Worm (Caenorhabditis elegans) whole organism, L1 larva: ENCODE measurements around the gene lec-4.

ENCODE experiments used
- C04F5.9 ChIP-seq: sonication (generic microtip); optimal IDR thresholded peaks from 2 replicates; lab custom pipeline; 2016; ENCODE audit warnings: missing genetic modification characterization, missing compliant biosample characterization
- C16A3.4 ChIP-seq: fragments of 150-350 bp; optimal IDR thresholded peaks from 2 replicates; lab custom pipeline; 2014; ENCODE audit warnings: missing biosample characterization, missing genetic modification characterization
- C34B4.2 ChIP-seq: sonication (generic microtip); optimal IDR thresholded peaks from 2 replicates; lab custom pipeline; 2017; ENCODE audit warnings: mild to moderate bottlenecking, missing genetic modification characterization, missing compliant biosample characterization
- Y116A8C.19 ChIP-seq: sonication (generic microtip); optimal IDR thresholded peaks from 2 replicates; lab custom pipeline; 2016; ENCODE audit warnings: missing compliant biosample characterization, missing genetic modification characterization, borderline replicate concordance
- aha-1 ChIP-seq: fragments of 150-350 bp; optimal IDR thresholded peaks from 2 replicates; lab custom pipeline; 2014; ENCODE audit warnings: missing biosample characterization, missing genetic modification characterization
- ama-1 ChIP-seq: fragments of 150-350 bp; optimal IDR thresholded peaks from 2 replicates; lab custom pipeline; 2014
- ceh-63 ChIP-seq: fragments of 200-800 bp; sonication (Bioruptor generic); optimal IDR thresholded peaks from 2 replicates; lab custom pipeline; 2018; ENCODE audit warnings: mild to moderate bottlenecking, missing genetic modification characterization, missing compliant biosample characterization
- ceh-8 ChIP-seq: fragments of 200-800 bp; sonication (Bioruptor generic); optimal IDR thresholded peaks from 2 replicates; lab custom pipeline; 2018; ENCODE audit warnings: mild to moderate bottlenecking, missing genetic modification characterization, moderate library complexity, missing compliant biosample characterization
- ceh-82 ChIP-seq, 3 experiments: fragments of 150-350 bp in 1 of 3; sonication (generic microtip) in 2 of 3; optimal IDR thresholded peaks; 2 replicates each; lab custom pipeline; 2014 to 2017; ENCODE audit warnings: missing biosample characterization in 3 of 3, missing genetic modification characterization in 3 of 3
- ceh-88 ChIP-seq: fragments of 200-800 bp; sonication (Bioruptor generic); IDR thresholded peaks from 2 replicates; pipeline ENCODE4 v1.3.6; 2022; ENCODE audit warnings: missing genetic modification characterization, missing compliant biosample characterization
- ceh-90 ChIP-seq: sonication (generic microtip); optimal IDR thresholded peaks from 2 replicates; lab custom pipeline; 2016; ENCODE audit warnings: missing genetic modification characterization, missing compliant biosample characterization
- ces-1 ChIP-seq: fragments of 150-350 bp; optimal IDR thresholded peaks from 2 replicates; lab custom pipeline; 2014; ENCODE audit warnings: missing biosample characterization, missing genetic modification reagents, missing genetic modification characterization
- efl-3 ChIP-seq: fragments of 200-800 bp; sonication (Bioruptor generic); optimal IDR thresholded peaks from 2 replicates; lab custom pipeline; 2018; ENCODE audit warnings: mild to moderate bottlenecking, missing genetic modification characterization, missing compliant biosample characterization
- egl-27 ChIP-seq, 2 experiments: fragments of 150-350 bp in 1 of 2; sonication (generic microtip); optimal IDR thresholded peaks; 3 replicates each; lab custom pipeline; 2017 to 2018; ENCODE audit warnings: missing biosample characterization in 2 of 2, missing genetic modification characterization in 2 of 2, missing genetic modification reagents in 2 of 2
- elt-3 ChIP-seq, 6 experiments: fragments of 150-350 bp in 1 of 6; sonication (generic microtip); optimal IDR thresholded peaks; 2 replicates each; lab custom pipeline; 2017 to 2018; ENCODE audit warnings: missing biosample characterization in 6 of 6, missing genetic modification characterization in 6 of 6, inconsistent platforms in 1 of 6
- ets-5 ChIP-seq: fragments of 200-800 bp; sonication (Bioruptor generic); IDR thresholded peaks from 2 replicates; pipeline ENCODE4 v1.3.6; 2022; ENCODE audit warnings: missing genetic modification characterization, missing compliant biosample characterization
- fkh-4 ChIP-seq: sonication (generic microtip); optimal IDR thresholded peaks from 2 replicates; lab custom pipeline; 2016; ENCODE audit warnings: missing compliant biosample characterization, missing genetic modification characterization, borderline replicate concordance
- fkh-8 ChIP-seq: sonication (generic microtip); optimal IDR thresholded peaks from 2 replicates; lab custom pipeline; 2016; ENCODE audit warnings: mild to moderate bottlenecking, missing genetic modification characterization, missing compliant biosample characterization
- fos-1 ChIP-seq: fragments of 150-350 bp; optimal IDR thresholded peaks from 2 replicates; lab custom pipeline; 2014; ENCODE audit warnings: missing biosample characterization, missing genetic modification characterization
- grh-1 ChIP-seq: fragments of 200-800 bp; sonication (Bioruptor generic); IDR thresholded peaks from 2 replicates; pipeline ENCODE4 v1.3.6; 2022; ENCODE audit warnings: missing genetic modification reagents, missing genetic modification characterization, missing compliant biosample characterization
- hlh-17 ChIP-seq: fragments of 200-800 bp; sonication (Bioruptor generic); optimal IDR thresholded peaks from 2 replicates; lab custom pipeline; 2018; ENCODE audit warnings: missing genetic modification characterization, mild to moderate bottlenecking, missing compliant biosample characterization, moderate library complexity, borderline replicate concordance
- hlh-4 ChIP-seq: sonication (generic microtip); optimal IDR thresholded peaks from 2 replicates; lab custom pipeline; 2016; ENCODE audit warnings: mild to moderate bottlenecking, missing genetic modification characterization, missing compliant biosample characterization
- irx-1 ChIP-seq: sonication (generic microtip); optimal IDR thresholded peaks from 2 replicates; lab custom pipeline; 2016; ENCODE audit warnings: missing genetic modification characterization, missing compliant biosample characterization
- lin-13 ChIP-seq: fragments of 150-350 bp; optimal IDR thresholded peaks from 2 replicates; lab custom pipeline; 2014; ENCODE audit warnings: missing biosample characterization, missing genetic modification reagents, missing genetic modification characterization
- lin-14 ChIP-seq: fragments of 200-800 bp; sonication (Bioruptor generic); optimal IDR thresholded peaks from 2 replicates; lab custom pipeline; 2018; ENCODE audit warnings: mild to moderate bottlenecking, missing genetic modification characterization, moderate library complexity, missing compliant biosample characterization
- lin-15B ChIP-seq: fragments of 150-350 bp; sonication (generic microtip); optimal IDR thresholded peaks from 3 replicates; lab custom pipeline; 2014; ENCODE audit warnings: missing biosample characterization, missing genetic modification characterization
- mab-9 ChIP-seq: fragments of 200-800 bp; sonication (Bioruptor generic); IDR thresholded peaks from 2 replicates; pipeline ENCODE4 v1.3.6; 2022; ENCODE audit warnings: missing genetic modification reagents, missing genetic modification characterization, missing compliant biosample characterization
- mdl-1 ChIP-seq, 2 experiments: fragments of 150-350 bp; optimal IDR thresholded peaks; 2 replicates each; lab custom pipeline; 2014 to 2017; ENCODE audit warnings: missing biosample characterization in 2 of 2, missing genetic modification characterization in 2 of 2, inconsistent platforms in 1 of 2
- mef-2 ChIP-seq: fragments of 150-350 bp; optimal IDR thresholded peaks from 2 replicates; lab custom pipeline; 2014; ENCODE audit warnings: missing biosample characterization, missing genetic modification characterization
- mep-1 ChIP-seq: fragments of 150-350 bp; optimal IDR thresholded peaks from 2 replicates; lab custom pipeline; 2014; ENCODE audit warnings: missing biosample characterization, missing genetic modification characterization
- nhr-19 ChIP-seq: fragments of 200-800 bp; sonication (Bioruptor generic); conservative IDR thresholded peaks from 2 replicates; pipeline ENCODE4 v1.3.6; 2022; ENCODE audit warnings: missing genetic modification characterization, missing compliant biosample characterization
- nhr-20 ChIP-seq: sonication (generic microtip); optimal IDR thresholded peaks from 2 replicates; lab custom pipeline; 2016; ENCODE audit warnings: mild to moderate bottlenecking, missing genetic modification characterization, missing compliant biosample characterization
- nhr-237 ChIP-seq: fragments of 150-350 bp; optimal IDR thresholded peaks from 2 replicates; lab custom pipeline; 2014; ENCODE audit warnings: missing biosample characterization, missing genetic modification characterization
- nhr-47 ChIP-seq: sonication (generic microtip); optimal IDR thresholded peaks from 2 replicates; lab custom pipeline; 2016; ENCODE audit warnings: mild to moderate bottlenecking, missing genetic modification characterization, moderate library complexity, missing compliant biosample characterization
- nhr-76 ChIP-seq: sonication (generic microtip); optimal IDR thresholded peaks from 2 replicates; lab custom pipeline; 2017; ENCODE audit warnings: missing biosample characterization, missing genetic modification characterization
- nhr-84 ChIP-seq: sonication (generic microtip); optimal IDR thresholded peaks from 2 replicates; lab custom pipeline; 2017; ENCODE audit warnings: missing biosample characterization, missing genetic modification characterization
- nhr-85 ChIP-seq: sonication (generic microtip); peaks from one replicate; lab custom pipeline; 2016; ENCODE audit warnings: missing genetic modification characterization, inconsistent platforms, missing compliant biosample characterization
- nhr-90 ChIP-seq: sonication (generic microtip); optimal IDR thresholded peaks from 2 replicates; lab custom pipeline; 2016; ENCODE audit warnings: mild to moderate bottlenecking, missing genetic modification characterization, missing compliant biosample characterization; ENCODE audit not compliant: poor library complexity
- pag-3 ChIP-seq: sonication (generic microtip); optimal IDR thresholded peaks from 2 replicates; lab custom pipeline; 2017; ENCODE audit warnings: missing genetic modification characterization, mild to moderate bottlenecking, missing compliant biosample characterization, antibody characterized with exemption, borderline replicate concordance; ENCODE audit not compliant: insufficient read depth
- rnt-1 ChIP-seq: sonication (generic microtip); optimal IDR thresholded peaks from 2 replicates; lab custom pipeline; 2016; ENCODE audit warnings: mild to moderate bottlenecking, missing genetic modification characterization, moderate library complexity, missing compliant biosample characterization
- skn-1 ChIP-seq: fragments of 150-350 bp; optimal IDR thresholded peaks from 2 replicates; lab custom pipeline; 2014; ENCODE audit warnings: missing biosample characterization, missing genetic modification characterization
- snpc-4 ChIP-seq: fragments of 150-350 bp; optimal IDR thresholded peaks from 2 replicates; lab custom pipeline; 2014; ENCODE audit warnings: missing biosample characterization, missing genetic modification characterization
- snu-23 ChIP-seq: sonication (generic microtip); optimal IDR thresholded peaks from 2 replicates; lab custom pipeline; 2016; ENCODE audit warnings: missing genetic modification characterization, missing compliant biosample characterization
- sptf-1 ChIP-seq: fragments of 150-350 bp; optimal IDR thresholded peaks from 2 replicates; lab custom pipeline; 2014; ENCODE audit warnings: missing biosample characterization, missing genetic modification characterization
- sup-37 ChIP-seq: fragments of 200-800 bp; sonication (Bioruptor generic); optimal IDR thresholded peaks from 2 replicates; lab custom pipeline; 2018; ENCODE audit warnings: mild to moderate bottlenecking, missing genetic modification characterization, missing compliant biosample characterization
- tbx-2 ChIP-seq: sonication (generic microtip); optimal IDR thresholded peaks from 2 replicates; lab custom pipeline; 2016; ENCODE audit warnings: missing genetic modification characterization, missing compliant biosample characterization
- tlp-1 ChIP-seq: fragments of 150-350 bp; optimal IDR thresholded peaks from 2 replicates; lab custom pipeline; 2014; ENCODE audit warnings: missing biosample characterization, missing genetic modification characterization
- unc-62 ChIP-seq: fragments of 150-350 bp; optimal IDR thresholded peaks from 2 replicates; lab custom pipeline; 2014; ENCODE audit warnings: missing biosample characterization, missing genetic modification reagents, missing genetic modification characterization
- zag-1 ChIP-seq: fragments of 150-350 bp; optimal IDR thresholded peaks from 2 replicates; lab custom pipeline; 2014; ENCODE audit warnings: missing biosample characterization, missing genetic modification characterization
- zip-4 ChIP-seq: fragments of 200-800 bp; sonication (Bioruptor generic); optimal IDR thresholded peaks from 2 replicates; lab custom pipeline; 2018; ENCODE audit warnings: mild to moderate bottlenecking, missing genetic modification characterization, moderate library complexity, missing compliant biosample characterization
- ztf-11 ChIP-seq, 2 experiments: sonication (generic microtip); optimal IDR thresholded peaks; 2 replicates each; lab custom pipeline; 2016 to 2017; ENCODE audit warnings: missing genetic modification characterization in 2 of 2, missing biosample characterization in 1 of 2, missing compliant biosample characterization in 1 of 2
- ztf-4 ChIP-seq: fragments of 150-350 bp; optimal IDR thresholded peaks from 2 replicates; lab custom pipeline; 2014; ENCODE audit warnings: missing biosample characterization, missing genetic modification characterization

Gene lec-4

DNA sequence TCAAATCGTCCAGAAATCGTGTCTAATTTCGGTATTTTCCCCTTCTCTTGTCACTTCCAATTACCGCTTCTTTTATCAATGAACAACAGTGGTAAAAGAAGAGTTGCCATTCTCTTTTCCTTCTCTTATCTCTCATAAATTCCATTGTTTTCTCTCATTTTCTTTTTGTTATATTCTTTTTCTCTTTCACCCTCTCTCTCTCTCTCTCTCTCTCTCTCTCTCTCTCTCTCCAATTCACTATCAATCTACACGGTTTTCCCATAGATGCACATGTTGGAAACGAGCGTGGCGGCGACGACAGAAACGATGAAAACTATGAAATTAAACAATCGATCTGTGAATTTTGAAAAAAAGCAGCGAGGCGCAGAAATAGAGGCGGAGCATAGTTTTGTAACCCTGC is 26.1 kb upstream of the lec-4 start (continued):
- TF ChIP-seq mef-2: no peak
- TF ChIP-seq C16A3.4 (tag; lab: Kevin White, UChicago): no peak
- no peak for TF ChIP-seq sup-37
- peak; percentile 15 for TF ChIP-seq nhr-47 (tag; lab: Kevin White, UChicago)
- TF ChIP-seq ztf-4 (tag; lab: Kevin White, UChicago): no peak
- TF ChIP-seq lin-14 (GFP tag; lab: Kevin White, UChicago): peak; percentile 63
- TF ChIP-seq nhr-237 (tag; lab: Kevin White, UChicago): no peak
- no peak for TF ChIP-seq efl-3 (GFP tag; lab: Kevin White, UChicago)
- no peak for TF ChIP-seq ceh-8
- no peak for TF ChIP-seq ces-1
- no peak for TF ChIP-seq snpc-4 (tag; lab: Kevin White, UChicago)
- peak; percentile 60 for TF ChIP-seq snu-23 (GFP tag; lab: Kevin White, UChicago)
- no peak for TF ChIP-seq C34B4.2 (tag; lab: Kevin White, UChicago)
- TF ChIP-seq rnt-1 (tag; lab: Kevin White, UChicago): no peak
- no peak for TF ChIP-seq nhr-85
- no peak for TF ChIP-seq ceh-82 (tag; optimal IDR thresholded peaks at IDR 0.05; lab: Kevin White, UChicago)
- peak; percentile 57 for TF ChIP-seq nhr-20 (tag; lab: Kevin White, UChicago)
- TF ChIP-seq zip-4: no peak
- peak; percentile 21 for TF ChIP-seq tbx-2
- peak; percentile 45 for TF ChIP-seq nhr-90 (tag; lab: Kevin White, UChicago)
- TF ChIP-seq elt-3 (tag; optimal IDR thresholded peaks at IDR 0.05; lab: Kevin White, UChicago): peak in 4 of 6 experiments; percentile 29 to 75 (median 49)
- TF ChIP-seq zag-1: no peak
- TF ChIP-seq tlp-1: no peak
- TF ChIP-seq skn-1 (tag; lab: Kevin White, UChicago): no peak
- TF ChIP-seq nhr-76 (tag; lab: Kevin White, UChicago): no peak
- no peak for TF ChIP-seq C04F5.9
- TF ChIP-seq lin-15B: no peak
- no peak for TF ChIP-seq grh-1
- TF ChIP-seq fos-1 (tag; lab: Kevin White, UChicago): no peak
- no peak for TF ChIP-seq mab-9
- no peak for TF ChIP-seq unc-62 (GFP tag; lab: Kevin White, UChicago)
- no peak for TF ChIP-seq nhr-84 (tag; lab: Kevin White, UChicago)
- peak; percentile 10 for TF ChIP-seq mep-1 (tag; lab: Kevin White, UChicago)
- no peak for TF ChIP-seq sptf-1 (tag; lab: Kevin White, UChicago)
- TF ChIP-seq Y116A8C.19 (tag; lab: Kevin White, UChicago): no peak
- peak; percentile 44 for TF ChIP-seq nhr-19 (GFP tag; lab: Robert Waterston, UW)
- no peak for TF ChIP-seq irx-1 (tag; lab: Kevin White, UChicago)
- TF ChIP-seq aha-1 (tag; lab: Kevin White, UChicago): no peak
- TF ChIP-seq ceh-90: no peak
- no peak for TF ChIP-seq mdl-1 (tag; optimal IDR thresholded peaks at IDR 0.05; lab: Kevin White, UChicago)
- no peak for TF ChIP-seq ceh-63 (GFP tag; lab: Kevin White, UChicago)
- TF ChIP-seq fkh-8 (tag; lab: Kevin White, UChicago): no peak
- TF ChIP-seq hlh-17 (GFP tag; lab: Kevin White, UChicago): no peak
- peak; percentile 12 for TF ChIP-seq ama-1 (lab: Kevin White, UChicago)
- TF ChIP-seq egl-27 (tag; optimal IDR thresholded peaks at IDR 0.05; lab: Kevin White, UChicago): no peak
- no peak for TF ChIP-seq hlh-4
- TF ChIP-seq ztf-11 (tag; optimal IDR thresholded peaks at IDR 0.05; lab: Kevin White, UChicago): no peak
- no peak for TF ChIP-seq fkh-4 (tag; lab: Kevin White, UChicago)
- TF ChIP-seq lin-13 (GFP tag; lab: Kevin White, UChicago): no peak
- TF ChIP-seq ets-5 (GFP tag; lab: Robert Waterston, UW): no peak
- TF ChIP-seq ceh-88 (GFP tag; lab: Robert Waterston, UW): no peak
- peak; percentile 7 for TF ChIP-seq pag-3
